In the genomic region with DNA sequence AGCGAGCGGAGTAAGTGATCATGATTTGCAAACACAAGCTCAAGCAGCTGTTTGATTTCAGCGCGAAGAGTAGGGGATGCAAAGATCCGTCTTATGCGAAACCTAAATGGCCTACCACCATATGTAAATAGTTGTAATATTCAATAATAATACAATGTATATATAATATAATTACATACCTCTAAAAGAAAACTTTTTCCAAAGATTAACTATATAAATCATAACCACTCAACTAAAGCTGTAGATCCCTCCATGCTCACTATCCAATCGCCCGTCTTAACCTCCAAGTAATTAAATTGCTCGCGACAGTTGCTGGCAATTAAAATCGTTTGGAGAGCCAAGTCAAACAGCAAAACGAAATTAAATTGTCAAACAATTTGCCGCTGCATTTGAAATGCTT, we compare ENCODE assay signal across 3 fruit fly cellular contexts.
TF ChIP-seq lines count a peak whose summit lies in the region.

No protein-coding gene starts in this region.

TF ChIP-seq in whole organism, embryonic, 481 proteins besides CTCF, POLR2A, EP300 and RAD21 (continued from another document and continues in another):
- TF ChIP-seq CG33213 (GFP tag; optimal IDR thresholded peaks at IDR 0.05; lab: Kevin White, UChicago) (no peak), danr (GFP tag; IDR thresholded peaks at IDR 0.05; lab: Robert Waterston, UW) (peak; percentile 65), Drgx (GFP tag; IDR thresholded peaks at IDR 0.05; lab: Robert Waterston, UW) (peak; percentile 95), Chrac-16 (GFP tag; optimal IDR thresholded peaks at IDR 0.05; lab: Kevin White, UChicago) (peak; percentile 70), vnd (GFP tag; IDR thresholded peaks at IDR 0.05; lab: Robert Waterston, UW; ENCODE audit: partially characterized antibody) (no peak), CG13123 (GFP tag; optimal IDR thresholded peaks at IDR 0.05; lab: Kevin White, UChicago) (peak; percentile 26), Aef1 (GFP tag; IDR thresholded peaks at IDR 0.05; lab: Robert Waterston, UW) (peak; percentile 80), Side (GFP tag; optimal IDR thresholded peaks at IDR 0.05; lab: Kevin White, UChicago) (no peak), CG2678 (tag; optimal IDR thresholded peaks at IDR 0.05; lab: Kevin White, UChicago) (peak; percentile 86), CG12769 (tag; optimal IDR thresholded peaks at IDR 0.05; lab: Kevin White, UChicago) (no peak), trem (tag; optimal IDR thresholded peaks at IDR 0.05; lab: Kevin White, UChicago) (no peak), gce (GFP tag; IDR thresholded peaks at IDR 0.05; lab: Robert Waterston, UW) (no peak), bcd (GFP tag; optimal IDR thresholded peaks at IDR 0.05; lab: Kevin White, UChicago) (peak; percentile 83), CG6175 (GFP tag; IDR thresholded peaks at IDR 0.05; lab: Robert Waterston, UW) (peak; percentile 62; the same call in 2 of the 3 replicates), CG2712 (tag; optimal IDR thresholded peaks at IDR 0.05; lab: Kevin White, UChicago) (peak; percentile 75), klu (GFP tag; IDR thresholded peaks at IDR 0.05; lab: Robert Waterston, UW) (no peak), CG4707 (GFP tag; optimal IDR thresholded peaks at IDR 0.05; lab: Kevin White, UChicago) (no peak), CG31388 (GFP tag; optimal IDR thresholded peaks at IDR 0.05; lab: Kevin White, UChicago) (peak; percentile 22), ttk (GFP tag; IDR thresholded peaks at IDR 0.05; lab: Robert Waterston, UW) (peak; percentile 56; the same call in 1 of the 2 replicates), gt (GFP tag; IDR thresholded peaks at IDR 0.05; lab: Robert Waterston, UW) (no peak), sens-2 (GFP tag; IDR thresholded peaks at IDR 0.05; lab: Robert Waterston, UW) (no peak), CG1603 (tag; optimal IDR thresholded peaks at IDR 0.05; lab: Kevin White, UChicago) (peak; percentile 8), psq (GFP tag; optimal IDR thresholded peaks at IDR 0.05; lab: Kevin White, UChicago) (no peak), Doc2 (GFP tag; IDR thresholded peaks at IDR 0.05; lab: Robert Waterston, UW) (no peak), tap (tag; optimal IDR thresholded peaks at IDR 0.05; lab: Kevin White, UChicago) (peak; percentile 32), CG31224 (GFP tag; IDR thresholded peaks at IDR 0.05; lab: Robert Waterston, UW) (peak; percentile 77), row (GFP tag; IDR thresholded peaks at IDR 0.05; lab: Robert Waterston, UW) (peak; percentile 85), CG11398 (GFP tag; optimal IDR thresholded peaks at IDR 0.05; lab: Kevin White, UChicago) (no peak), ranshi (GFP tag; IDR thresholded peaks at IDR 0.05; lab: Robert Waterston, UW) (peak; percentile 81), CG4424 (GFP tag; optimal IDR thresholded peaks at IDR 0.05; lab: Kevin White, UChicago) (peak; percentile 71), E2f1 (GFP tag; IDR thresholded peaks at IDR 0.05; lab: Robert Waterston, UW) (peak; percentile 85), CG12942 (GFP tag; optimal IDR thresholded peaks at IDR 0.05; lab: Kevin White, UChicago) (peak; percentile 66), fru (optimal IDR thresholded peaks at IDR 0.05; lab: Kevin White, UChicago) (no peak), bbx (GFP tag; IDR thresholded peaks at IDR 0.05; lab: Robert Waterston, UW; ENCODE audit: partially characterized antibody) (no peak), ind (GFP tag; optimal IDR thresholded peaks at IDR 0.05; lab: Kevin White, UChicago) (peak; percentile 80), Xbp1 (GFP tag; optimal IDR thresholded peaks at IDR 0.05; lab: Kevin White, UChicago) (peak; percentile 68), CG8944 (GFP tag; optimal IDR thresholded peaks at IDR 0.05; lab: Kevin White, UChicago) (no peak), CG3847 (GFP tag; IDR thresholded peaks at IDR 0.05; lab: Robert Waterston, UW) (peak; percentile 71), Dip2 (GFP tag; IDR thresholded peaks at IDR 0.05; lab: Robert Waterston, UW) (0 out of 2 replicates have a peak, but pooled peaks have one; percentile 34), Fer2 (tag; optimal IDR thresholded peaks at IDR 0.05; lab: Kevin White, UChicago) (peak; percentile 30), inv (GFP tag; IDR thresholded peaks at IDR 0.05; lab: Robert Waterston, UW; ENCODE audit: partially characterized antibody) (no peak), BtbVII (GFP tag; optimal IDR thresholded peaks at IDR 0.05; lab: Kevin White, UChicago) (peak; percentile 63), gsb-n (tag; optimal IDR thresholded peaks at IDR 0.05; lab: Kevin White, UChicago) (no peak)

TF ChIP-seq in whole organism, prepupa, 60 proteins besides CTCF, POLR2A, EP300 and RAD21 (continued from another document):
- peak; percentile 65 for TF ChIP-seq svp (GFP tag; lab: Kevin White, UChicago)
- peak; percentile 62 for TF ChIP-seq Hr39 (GFP tag; optimal IDR thresholded peaks at IDR 0.05; lab: Kevin White, UChicago)
- TF ChIP-seq CG11902 (GFP tag; optimal IDR thresholded peaks at IDR 0.05; lab: Kevin White, UChicago), result peak; percentile 72
- TF ChIP-seq fkh (GFP tag; optimal IDR thresholded peaks at IDR 0.05; lab: Kevin White, UChicago), result peak; percentile 31
- TF ChIP-seq CG8319 (GFP tag; optimal IDR thresholded peaks at IDR 0.05; lab: Kevin White, UChicago), result peak; percentile 77
- peak; percentile 60 for TF ChIP-seq CG31627 (GFP tag; optimal IDR thresholded peaks at IDR 0.05; lab: Kevin White, UChicago)
- peak; percentile 71 for TF ChIP-seq lz (GFP tag; optimal IDR thresholded peaks at IDR 0.05; lab: Kevin White, UChicago)
- peak; percentile 54 for TF ChIP-seq CG9139 (GFP tag; optimal IDR thresholded peaks at IDR 0.05; lab: Kevin White, UChicago)
- peak; percentile 89 for TF ChIP-seq Gug (GFP tag; IDR thresholded peaks at IDR 0.05; lab: Robert Waterston, UW)
- peak; percentile 85 for TF ChIP-seq Hr4 (GFP tag; optimal IDR thresholded peaks at IDR 0.05; lab: Kevin White, UChicago)
- peak; percentile 79 for TF ChIP-seq net (GFP tag; optimal IDR thresholded peaks at IDR 0.05; lab: Kevin White, UChicago)
- TF ChIP-seq CG3919 (GFP tag; optimal IDR thresholded peaks at IDR 0.05; lab: Kevin White, UChicago), result peak; percentile 90
- TF ChIP-seq pdm3 (GFP tag; optimal IDR thresholded peaks at IDR 0.05; lab: Kevin White, UChicago), result peak; percentile 71
- TF ChIP-seq Sox14 (GFP tag; optimal IDR thresholded peaks at IDR 0.05; lab: Kevin White, UChicago), result peak; percentile 63
- peak; percentile 52 to 54 for TF ChIP-seq salr (GFP tag; optimal IDR thresholded peaks at IDR 0.05; lab: Kevin White, UChicago)
- TF ChIP-seq achi (GFP tag; optimal IDR thresholded peaks at IDR 0.05; lab: Kevin White, UChicago), result peak; percentile 88
- peak; percentile 96 for TF ChIP-seq eg (GFP tag; IDR thresholded peaks at IDR 0.05; lab: Robert Waterston, UW)
- TF ChIP-seq Ets21C (GFP tag; optimal IDR thresholded peaks at IDR 0.05; lab: Kevin White, UChicago), result peak; percentile 35
- TF ChIP-seq Ets96B (tag; optimal IDR thresholded peaks at IDR 0.05; lab: Kevin White, UChicago), result peak; percentile 83
- TF ChIP-seq CG7368 (GFP tag; optimal IDR thresholded peaks at IDR 0.05; lab: Kevin White, UChicago), result peak; percentile 79
- peak; percentile 78 for TF ChIP-seq CG10669 (GFP tag; optimal IDR thresholded peaks at IDR 0.05; lab: Kevin White, UChicago)
- TF ChIP-seq Met (GFP tag; optimal IDR thresholded peaks at IDR 0.05; lab: Kevin White, UChicago), result peak; percentile 76
- peak; percentile 85 for TF ChIP-seq CG8632 (GFP tag; optimal IDR thresholded peaks at IDR 0.05; lab: Kevin White, UChicago)
- peak; percentile 46 for TF ChIP-seq Eip93F (GFP tag; optimal IDR thresholded peaks at IDR 0.05; lab: Kevin White, UChicago)
- TF ChIP-seq CG6163 (GFP tag; IDR thresholded peaks at IDR 0.05; lab: Robert Waterston, UW), result peak; percentile 94
- TF ChIP-seq CG10631 (GFP tag; optimal IDR thresholded peaks at IDR 0.05; lab: Kevin White, UChicago), result peak; percentile 86
- TF ChIP-seq esn (GFP tag; optimal IDR thresholded peaks at IDR 0.05; lab: Kevin White, UChicago), result peak; percentile 79
- TF ChIP-seq Sox15 (GFP tag; optimal IDR thresholded peaks at IDR 0.05; lab: Kevin White, UChicago), result peak; percentile 67
- TF ChIP-seq CG15336 (GFP tag; IDR thresholded peaks at IDR 0.05; lab: Robert Waterston, UW), result peak; percentile 96
- peak; percentile 68 for TF ChIP-seq fd59A (GFP tag; optimal IDR thresholded peaks at IDR 0.05; lab: Kevin White, UChicago)
- TF ChIP-seq fd85E (GFP tag; optimal IDR thresholded peaks at IDR 0.05; lab: Kevin White, UChicago), result no peak
- peak; percentile 79 for TF ChIP-seq CG11762 (GFP tag; optimal IDR thresholded peaks at IDR 0.05; lab: Kevin White, UChicago; ENCODE audit: insufficient read depth)
- TF ChIP-seq OdsH (GFP tag; optimal IDR thresholded peaks at IDR 0.05; lab: Kevin White, UChicago), result peak; percentile 91
- TF ChIP-seq dsx (GFP tag; optimal IDR thresholded peaks at IDR 0.05; lab: Kevin White, UChicago; ENCODE audit: poor library complexity, severe bottlenecking), result no peak
- peak; percentile 78 for TF ChIP-seq spab (GFP tag; optimal IDR thresholded peaks at IDR 0.05; lab: Kevin White, UChicago)
- peak; percentile 95 for TF ChIP-seq CG8119 (GFP tag; IDR thresholded peaks at IDR 0.05; lab: Robert Waterston, UW)
- peak in 1 of 2 experiments; percentile 61 for TF ChIP-seq ss (GFP tag; optimal IDR thresholded peaks at IDR 0.05; lab: Kevin White, UChicago)
- peak; percentile 80 for TF ChIP-seq CG6792 (GFP tag; optimal IDR thresholded peaks at IDR 0.05; lab: Kevin White, UChicago)
- peak; percentile 58 for TF ChIP-seq Eip75B (GFP tag; optimal IDR thresholded peaks at IDR 0.05; lab: Kevin White, UChicago)
- no peak for TF ChIP-seq CG6854 (GFP tag; optimal IDR thresholded peaks at IDR 0.05; lab: Kevin White, UChicago)

TF ChIP-seq in whole organism, wandering third instar larva, 38 proteins besides CTCF, POLR2A, EP300 and RAD21 (continued from another document):
- no peak for TF ChIP-seq Vsx2 (GFP tag; optimal IDR thresholded peaks at IDR 0.05; lab: Kevin White, UChicago; ENCODE audit: partially characterized antibody)
- no peak for TF ChIP-seq lola (GFP tag; optimal IDR thresholded peaks at IDR 0.05; lab: Kevin White, UChicago)
- no peak for TF ChIP-seq psq (GFP tag; optimal IDR thresholded peaks at IDR 0.05; lab: Kevin White, UChicago)
- TF ChIP-seq Hnf4 (GFP tag; optimal IDR thresholded peaks at IDR 0.05; lab: Kevin White, UChicago), result peak; percentile 31
- no peak for TF ChIP-seq usp (GFP tag; optimal IDR thresholded peaks at IDR 0.05; lab: Kevin White, UChicago)
- TF ChIP-seq Hr83 (GFP tag; optimal IDR thresholded peaks at IDR 0.05; lab: Kevin White, UChicago; ENCODE audit: poor library complexity, severe bottlenecking), result no peak
- peak; percentile 73 for TF ChIP-seq HLH106 (tag; optimal IDR thresholded peaks at IDR 0.05; lab: Kevin White, UChicago)
- peak; percentile 58 for TF ChIP-seq Sp1 (GFP tag; optimal IDR thresholded peaks at IDR 0.05; lab: Kevin White, UChicago)
- no peak for TF ChIP-seq dsf (GFP tag; optimal IDR thresholded peaks at IDR 0.05; lab: Kevin White, UChicago; ENCODE audit: borderline replicate concordance)
- no peak for TF ChIP-seq N (GFP tag; optimal IDR thresholded peaks at IDR 0.05; lab: Kevin White, UChicago)
- no peak for TF ChIP-seq CG9705 (GFP tag; optimal IDR thresholded peaks at IDR 0.05; lab: Kevin White, UChicago)
- TF ChIP-seq Hr78 (GFP tag; optimal IDR thresholded peaks at IDR 0.05; lab: Kevin White, UChicago), result no peak
- no peak for TF ChIP-seq GATAd (GFP tag; optimal IDR thresholded peaks at IDR 0.05; lab: Kevin White, UChicago)
- no peak for TF ChIP-seq Mio (GFP tag; optimal IDR thresholded peaks at IDR 0.05; lab: Kevin White, UChicago)
- TF ChIP-seq tai (GFP tag; optimal IDR thresholded peaks at IDR 0.05; lab: Kevin White, UChicago), result no peak
- no peak for TF ChIP-seq jim (GFP tag; optimal IDR thresholded peaks at IDR 0.05; lab: Kevin White, UChicago)
